Fruit fly (Drosophila melanogaster) whole organism, embryonic: ENCODE results near the gene AstA-R1.
A peak's percentile ranks its signal among the peaks of the same experiment; 100 is the strongest.

Experiments
- B-H1 ChIP-seq: fragments of 200-800 bp; sonication (Bioruptor generic); IDR thresholded peaks from 3 replicates; pipeline ENCODE4 v1.3.6; 2022; ENCODE audit warnings: missing biosample characterization, missing genetic modification characterization
- BtbVII ChIP-seq: fragments of 200-800 bp; sonication (Bioruptor generic); optimal IDR thresholded peaks from 3 replicates; lab custom pipeline; 2017; ENCODE audit warnings: missing biosample characterization, mild to moderate bottlenecking, missing genetic modification characterization
- CG10654 ChIP-seq: fragments of 200-800 bp; sonication (Bioruptor generic); optimal IDR thresholded peaks from 2 replicates; lab custom pipeline; 2016; ENCODE audit warnings: missing biosample characterization, missing genetic modification characterization
- CG11093 ChIP-seq: fragments of 200-800 bp; sonication (Bioruptor generic); IDR thresholded peaks from 3 replicates; pipeline ENCODE4 v1.3.6; 2022; ENCODE audit warnings: missing biosample characterization, missing genetic modification characterization
- CG15269 ChIP-seq: fragments of 200-800 bp; sonication (Bioruptor generic); optimal IDR thresholded peaks from 2 replicates; lab custom pipeline; 2018; ENCODE audit warnings: missing biosample characterization, mild to moderate bottlenecking, missing genetic modification characterization, moderate library complexity
- CG16813 ChIP-seq: fragments of 200-800 bp; sonication (Bioruptor generic); IDR thresholded peaks from 3 replicates; pipeline ENCODE4 v1.3.6; 2022; ENCODE audit warnings: missing biosample characterization, missing genetic modification characterization; ENCODE audit not compliant: partially characterized antibody
- CG17186 ChIP-seq: fragments of 200-800 bp; sonication (Bioruptor generic); optimal IDR thresholded peaks from 3 replicates; lab custom pipeline; 2017; ENCODE audit warnings: missing biosample characterization, missing genetic modification reagents, missing genetic modification characterization
- CG1832 ChIP-seq: fragments of 200-800 bp; sonication (Bioruptor generic); optimal IDR thresholded peaks from 2 replicates; lab custom pipeline; 2017; ENCODE audit warnings: missing biosample characterization, mild to moderate bottlenecking, missing genetic modification characterization, inconsistent platforms
- CG2116 ChIP-seq: fragments of 200-800 bp; sonication (Bioruptor generic); optimal IDR thresholded peaks from 3 replicates; lab custom pipeline; 2018; ENCODE audit warnings: missing biosample characterization, mild to moderate bottlenecking, missing genetic modification characterization
- CG2199 ChIP-seq: fragments of 200-800 bp; sonication (Bioruptor generic); IDR thresholded peaks from 3 replicates; pipeline ENCODE4 v1.3.6; 2022; ENCODE audit warnings: missing biosample characterization, missing genetic modification characterization
- CG3065 ChIP-seq: fragments of 200-800 bp; sonication (Bioruptor generic); optimal IDR thresholded peaks from 2 replicates; lab custom pipeline; 2016; ENCODE audit warnings: missing biosample characterization, missing genetic modification characterization
- CG3163 ChIP-seq: fragments of 200-800 bp; sonication (Bioruptor generic); optimal IDR thresholded peaks from 3 replicates; lab custom pipeline; 2016; ENCODE audit warnings: missing biosample characterization, missing genetic modification characterization
- CG34224 ChIP-seq: fragments of 200-800 bp; sonication (Bioruptor generic); IDR thresholded peaks from 3 replicates; pipeline ENCODE4 v1.3.6; 2022; ENCODE audit warnings: missing biosample characterization, missing genetic modification characterization; ENCODE audit not compliant: partially characterized antibody
- CG5953 ChIP-seq: fragments of 200-800 bp; sonication (Bioruptor generic); IDR thresholded peaks from 2 replicates; pipeline ENCODE4 v1.3.6; 2022; ENCODE audit warnings: missing biosample characterization, missing genetic modification characterization
- CG6175 ChIP-seq: fragments of 200-800 bp; sonication (Bioruptor generic); IDR thresholded peaks from 3 replicates; pipeline ENCODE4 v1.3.6; 2022; ENCODE audit warnings: missing biosample characterization, missing genetic modification characterization
- CG7745 ChIP-seq: fragments of 200-800 bp; sonication (Bioruptor generic); optimal IDR thresholded peaks from 2 replicates; lab custom pipeline; 2018; ENCODE audit warnings: missing biosample characterization, mild to moderate bottlenecking, missing genetic modification characterization, moderate library complexity
- CG8388 ChIP-seq: fragments of 200-800 bp; sonication (Bioruptor generic); optimal IDR thresholded peaks from 2 replicates; lab custom pipeline; 2019; ENCODE audit warnings: missing biosample characterization, mild to moderate bottlenecking, missing genetic modification characterization, moderate library complexity
- CG8944 ChIP-seq: fragments of 200-800 bp; sonication (Bioruptor generic); optimal IDR thresholded peaks from 3 replicates; lab custom pipeline; 2016; ENCODE audit warnings: missing biosample characterization, missing genetic modification characterization
- Doc3 ChIP-seq: fragments of 200-800 bp; sonication (Bioruptor generic); IDR thresholded peaks from 3 replicates; pipeline ENCODE4 v1.3.6; 2022; ENCODE audit warnings: missing biosample characterization, missing genetic modification characterization; ENCODE audit not compliant: partially characterized antibody
- HLH4C ChIP-seq: fragments of 200-800 bp; sonication (Bioruptor generic); IDR thresholded peaks from 3 replicates; pipeline ENCODE4 v1.3.6; 2022; ENCODE audit warnings: missing biosample characterization, missing genetic modification characterization; ENCODE audit not compliant: partially characterized antibody
- Hmr ChIP-seq: fragments of 200-800 bp; sonication (Bioruptor generic); optimal IDR thresholded peaks from 3 replicates; lab custom pipeline; 2017; ENCODE audit warnings: mild to moderate bottlenecking, missing biosample characterization, missing genetic modification reagents, missing genetic modification characterization
- MBD-R2 ChIP-seq: fragments of 200-800 bp; sonication (Bioruptor generic); IDR thresholded peaks from 2 replicates; pipeline ENCODE4 v1.3.6; 2022; ENCODE audit warnings: missing biosample characterization, missing genetic modification characterization
- Max ChIP-seq: fragments of 200-800 bp; sonication (Bioruptor generic); optimal IDR thresholded peaks from 2 replicates; lab custom pipeline; 2016; ENCODE audit warnings: missing biosample characterization, mild to moderate bottlenecking, missing genetic modification characterization
- Meics ChIP-seq: fragments of 200-800 bp; sonication (Bioruptor generic); optimal IDR thresholded peaks from 2 replicates; lab custom pipeline; 2017; ENCODE audit warnings: missing biosample characterization, mild to moderate bottlenecking, missing genetic modification characterization
- Mrtf ChIP-seq: fragments of 200-800 bp; sonication (Bioruptor generic); IDR thresholded peaks from 3 replicates; pipeline ENCODE4 v1.3.6; 2022; ENCODE audit warnings: missing biosample characterization, missing genetic modification characterization
- Neu2 ChIP-seq: fragments of 200-800 bp; sonication (Bioruptor generic); optimal IDR thresholded peaks from 3 replicates; lab custom pipeline; 2016; ENCODE audit warnings: missing biosample characterization, missing genetic modification characterization, borderline replicate concordance
- Oaz ChIP-seq: fragments of 200-800 bp; sonication (Bioruptor generic); IDR thresholded peaks from 2 replicates; pipeline ENCODE4 v1.3.6; 2022; ENCODE audit warnings: missing biosample characterization, missing genetic modification characterization
- Poxn ChIP-seq: fragments of 200-800 bp; sonication (Bioruptor generic); IDR thresholded peaks from 2 replicates; pipeline ENCODE4 v1.3.6; 2022; ENCODE audit warnings: missing biosample characterization, missing genetic modification characterization
- Scr ChIP-seq: fragments of 200-800 bp; sonication (Bioruptor generic); IDR thresholded peaks from 2 replicates; pipeline ENCODE4 v1.3.6; 2022; ENCODE audit warnings: missing biosample characterization, missing genetic modification characterization; ENCODE audit not compliant: partially characterized antibody
- Sox100B ChIP-seq: fragments of 200-800 bp; sonication (Bioruptor generic); optimal IDR thresholded peaks from 3 replicates; lab custom pipeline; 2018; ENCODE audit warnings: missing biosample characterization, mild to moderate bottlenecking, missing genetic modification characterization
- ase ChIP-seq: fragments of 200-800 bp; sonication (Bioruptor generic); IDR thresholded peaks from 3 replicates; pipeline ENCODE4 v1.3.6; 2022; ENCODE audit warnings: missing biosample characterization, missing genetic modification characterization
- emc ChIP-seq: fragments of 200-800 bp; sonication (Bioruptor generic); optimal IDR thresholded peaks from 2 replicates; lab custom pipeline; 2016; ENCODE audit warnings: missing biosample characterization, missing genetic modification characterization
- esg ChIP-seq: fragments of 200-800 bp; sonication (Bioruptor generic); conservative IDR thresholded peaks from 2 replicates; pipeline ENCODE4 v1.3.6; 2022; ENCODE audit warnings: missing biosample characterization, missing genetic modification characterization
- eyg ChIP-seq: fragments of 200-800 bp; sonication (Bioruptor generic); optimal IDR thresholded peaks from 3 replicates; lab custom pipeline; 2016; ENCODE audit warnings: missing biosample characterization, missing genetic modification characterization
- fd64A ChIP-seq: fragments of 200-800 bp; sonication (Bioruptor generic); optimal IDR thresholded peaks from 3 replicates; lab custom pipeline; 2018; ENCODE audit warnings: missing biosample characterization, mild to moderate bottlenecking, missing genetic modification characterization
- gce ChIP-seq: fragments of 200-800 bp; sonication (Bioruptor generic); IDR thresholded peaks from 3 replicates; pipeline ENCODE4 v1.3.6; 2022; ENCODE audit warnings: missing biosample characterization, missing genetic modification characterization
- h ChIP-seq: fragments of >200 bp; optimal IDR thresholded peaks from 2 replicates; lab custom pipeline; 2017
- her ChIP-seq: fragments of 200-800 bp; sonication (Bioruptor generic); optimal IDR thresholded peaks from 2 replicates; lab custom pipeline; 2016; ENCODE audit warnings: missing biosample characterization, missing genetic modification characterization
- hth ChIP-seq: fragments of >200 bp; optimal IDR thresholded peaks from 2 replicates; lab custom pipeline; 2017; ENCODE audit warnings: inconsistent platforms
- inv ChIP-seq: fragments of 200-800 bp; sonication (Bioruptor generic); IDR thresholded peaks from 2 replicates; pipeline ENCODE4 v1.3.6; 2022; ENCODE audit warnings: missing biosample characterization, missing genetic modification characterization; ENCODE audit not compliant: partially characterized antibody
- klu ChIP-seq: fragments of 200-800 bp; sonication (Bioruptor generic); IDR thresholded peaks from 2 replicates; pipeline ENCODE4 v1.3.6; 2022; ENCODE audit warnings: missing biosample characterization, missing genetic modification characterization
- nmo ChIP-seq: fragments of 200-800 bp; sonication (Bioruptor generic); optimal IDR thresholded peaks from 2 replicates; lab custom pipeline; 2018; ENCODE audit warnings: missing biosample characterization, mild to moderate bottlenecking, missing genetic modification characterization, moderate library complexity
- otp ChIP-seq: fragments of 200-800 bp; sonication (Bioruptor generic); IDR thresholded peaks from 3 replicates; pipeline ENCODE4, ENCODE4 v1.3.6; 2022; ENCODE audit warnings: missing biosample characterization, missing genetic modification characterization
- phol ChIP-seq: fragments of 200-800 bp; sonication (Bioruptor generic); optimal IDR thresholded peaks from 3 replicates; lab custom pipeline; 2018; ENCODE audit warnings: missing biosample characterization, mild to moderate bottlenecking, missing genetic modification characterization, moderate library complexity
- pnt ChIP-seq: fragments of 200-800 bp; sonication (Bioruptor generic); optimal IDR thresholded peaks from 3 replicates; lab custom pipeline; 2016; ENCODE audit warnings: missing biosample characterization, missing genetic modification characterization
- ranshi ChIP-seq: fragments of 200-800 bp; sonication (Bioruptor generic); IDR thresholded peaks from 2 replicates; pipeline ENCODE4 v1.3.6; 2022; ENCODE audit warnings: missing biosample characterization, missing genetic modification characterization
- sc ChIP-seq, 3 experiments: fragments of >200 bp in 2 of 3; fragments of 200-800 bp in 1 of 3; sonication (Bioruptor generic) in 1 of 3; optimal IDR thresholded peaks; 2 replicates in 2 of 3; 3 replicates in 1 of 3; lab custom pipeline; 2017; ENCODE audit warnings: mild to moderate bottlenecking in 1 of 3, missing biosample characterization in 1 of 3, missing genetic modification characterization in 1 of 3, missing genetic modification reagents in 1 of 3
- slbo ChIP-seq: fragments of 200-800 bp; sonication (Bioruptor generic); IDR thresholded peaks from 2 replicates; pipeline ENCODE4 v1.3.6; 2022; ENCODE audit warnings: missing biosample characterization, missing genetic modification characterization
- ssp ChIP-seq: fragments of 200-800 bp; sonication (Bioruptor generic); IDR thresholded peaks from 2 replicates; pipeline ENCODE4 v1.3.6; 2022; ENCODE audit warnings: missing biosample characterization, missing genetic modification characterization
- tgo ChIP-seq: fragments of 200-800 bp; sonication (Bioruptor generic); IDR thresholded peaks from 3 replicates; pipeline ENCODE4 v1.3.6; 2022; ENCODE audit warnings: missing biosample characterization, missing genetic modification characterization
- tll ChIP-seq, 2 experiments: fragments of 200-800 bp in 1 of 2; fragments of >200 bp in 1 of 2; sonication (Bioruptor generic) in 1 of 2; optimal IDR thresholded peaks; 2 replicates each; lab custom pipeline; 2017 to 2019; ENCODE audit warnings: missing biosample characterization in 2 of 2, missing genetic modification characterization in 2 of 2, mild to moderate bottlenecking in 1 of 2, moderate library complexity in 1 of 2
- ttk ChIP-seq: fragments of 200-800 bp; sonication (Bioruptor generic); IDR thresholded peaks from 2 replicates; pipeline ENCODE4 v2.1.2; 2022; ENCODE audit warnings: missing biosample characterization, missing genetic modification characterization

AstA-R1 gene

DNA sequence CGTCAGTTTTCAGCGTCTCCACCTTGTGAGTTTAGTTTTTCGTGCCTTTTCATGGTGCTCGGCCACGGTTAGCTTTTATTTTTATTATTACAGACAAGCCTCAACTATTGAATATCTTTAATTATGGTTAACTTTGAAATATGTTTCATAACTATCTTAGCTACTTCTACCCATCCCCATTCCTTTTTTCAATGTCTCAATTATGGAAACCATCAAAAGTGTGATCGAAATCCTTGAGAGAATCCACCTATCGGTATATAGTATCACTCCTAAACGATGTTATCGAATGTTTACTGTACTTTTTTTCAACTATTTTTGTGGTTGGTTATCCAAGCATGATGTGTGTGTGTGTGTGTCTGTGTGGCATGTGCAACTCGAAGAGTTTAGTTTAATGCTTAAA is 139.7 kb downstream of the AstA-R1 start (continued):
- TF ChIP-seq CG1832 (no peak), ranshi (GFP tag; lab: Robert Waterston, UW) (no peak), sc (optimal IDR thresholded peaks at IDR 0.05; lab: Kevin White, UChicago) (no peak), sc (GFP tag; optimal IDR thresholded peaks at IDR 0.05; lab: Kevin White, UChicago) (no peak), CG10654 (no peak), Mrtf (GFP tag; lab: Robert Waterston, UW) (no peak), tll (GFP tag; optimal IDR thresholded peaks at IDR 0.05; lab: Kevin White, UChicago) (no peak), emc (GFP tag; lab: Kevin White, UChicago) (no peak), eyg (GFP tag; lab: Kevin White, UChicago) (no peak), hth (lab: Kevin White, UChicago) (no peak), Sox100B (GFP tag; lab: Kevin White, UChicago) (no peak), BtbVII (GFP tag; lab: Kevin White, UChicago) (no peak), CG2116 (no peak), HLH4C (no peak), CG8388 (GFP tag; lab: Kevin White, UChicago) (peak; percentile 17), gce (GFP tag; lab: Robert Waterston, UW) (no peak), esg (GFP tag; lab: Robert Waterston, UW) (no peak), CG15269 (tag; lab: Kevin White, UChicago) (peak; percentile 65), CG7745 (no peak), Poxn (GFP tag; lab: Robert Waterston, UW) (no peak), CG5953 (GFP tag; lab: Robert Waterston, UW) (no peak), Doc3 (GFP tag; lab: Robert Waterston, UW) (no peak), tgo (GFP tag; lab: Robert Waterston, UW) (no peak), h (lab: Kevin White, UChicago) (no peak), CG16813 (no peak), MBD-R2 (GFP tag; lab: Robert Waterston, UW) (no peak; the same call in 1 of the 2 replicates), Neu2 (GFP tag; lab: Kevin White, UChicago) (no peak), B-H1 (GFP tag; lab: Robert Waterston, UW) (peak; percentile 20; the same call in 1 of the 3 replicates), pnt (GFP tag; lab: Kevin White, UChicago) (no peak), otp (GFP tag; lab: Robert Waterston, UW) (no peak), CG3065 (GFP tag; lab: Kevin White, UChicago) (no peak), inv (GFP tag; lab: Robert Waterston, UW) (no peak), Hmr (GFP tag; lab: Kevin White, UChicago) (peak; percentile 34), Oaz (GFP tag; lab: Robert Waterston, UW) (no peak), ttk (GFP tag; lab: Robert Waterston, UW) (no peak), CG6175 (GFP tag; lab: Robert Waterston, UW) (no peak), her (GFP tag; lab: Kevin White, UChicago) (no peak), ssp (GFP tag; lab: Robert Waterston, UW) (no peak), phol (tag; lab: Kevin White, UChicago) (peak; percentile 25), CG34224 (GFP tag; lab: Robert Waterston, UW) (no peak), klu (GFP tag; lab: Robert Waterston, UW) (no peak), CG3163 (GFP tag; lab: Kevin White, UChicago) (no peak), Meics (GFP tag; lab: Kevin White, UChicago) (peak; percentile 22), CG2199 (GFP tag; lab: Robert Waterston, UW) (no peak), slbo (GFP tag; lab: Robert Waterston, UW) (peak; percentile 46), Max (no peak), CG11093 (GFP tag; lab: Robert Waterston, UW) (no peak), ase (no peak), CG17186 (GFP tag; lab: Kevin White, UChicago) (no peak), nmo (peak; percentile 28), fd64A (GFP tag; lab: Kevin White, UChicago) (no peak), Scr (GFP tag; lab: Robert Waterston, UW) (no peak), CG8944 (peak; percentile 18)
